Worm (Caenorhabditis elegans) whole organism, L2 larva: ENCODE results near the gene gnrr-2.

ENCODE experiments used
- C34F6.9 ChIP-seq: fragments of 150-350 bp; optimal IDR thresholded peaks from 2 replicates; lab custom pipeline; 2014; ENCODE audit warnings: missing biosample characterization, missing genetic modification characterization
- F13H6.1 ChIP-seq: sonication (generic microtip); optimal IDR thresholded peaks from 2 replicates; lab custom pipeline; 2016; ENCODE audit warnings: missing genetic modification characterization, missing compliant biosample characterization
- R02D3.7 ChIP-seq: fragments of 150-350 bp; optimal IDR thresholded peaks from 2 replicates; lab custom pipeline; 2014; ENCODE audit warnings: missing biosample characterization, missing genetic modification characterization
- Y55F3AM.14 ChIP-seq: fragments of 200-800 bp; sonication (Bioruptor generic); optimal IDR thresholded peaks from 2 replicates; lab custom pipeline; 2018; ENCODE audit warnings: mild to moderate bottlenecking, missing genetic modification characterization, missing compliant biosample characterization
- ZK546.5 ChIP-seq: sonication (generic microtip); optimal IDR thresholded peaks from 2 replicates; lab custom pipeline; 2017; ENCODE audit warnings: missing biosample characterization, missing genetic modification characterization
- alr-1 ChIP-seq: fragments of 150-350 bp; optimal IDR thresholded peaks from 2 replicates; lab custom pipeline; 2014; ENCODE audit warnings: missing biosample characterization, missing genetic modification characterization
- blmp-1 ChIP-seq: sonication (generic microtip); optimal IDR thresholded peaks from 2 replicates; lab custom pipeline; 2017; ENCODE audit warnings: missing genetic modification characterization, mild to moderate bottlenecking, missing compliant biosample characterization, antibody characterized with exemption, moderate library complexity; ENCODE audit not compliant: insufficient read depth
- crh-2 ChIP-seq: sonication (generic microtip); optimal IDR thresholded peaks from 2 replicates; lab custom pipeline; 2017; ENCODE audit warnings: missing biosample characterization, missing genetic modification characterization
- elt-3 ChIP-seq: sonication (generic microtip); optimal IDR thresholded peaks from 2 replicates; lab custom pipeline; 2017; ENCODE audit warnings: missing biosample characterization, missing genetic modification characterization
- gmeb-1 ChIP-seq: fragments of 150-350 bp; optimal IDR thresholded peaks from 2 replicates; lab custom pipeline; 2014; ENCODE audit warnings: missing biosample characterization, missing genetic modification characterization
- lin-11 ChIP-seq: fragments of 150-350 bp; sonication (generic microtip); optimal IDR thresholded peaks from 2 replicates; lab custom pipeline; 2014; ENCODE audit warnings: missing biosample characterization, missing genetic modification characterization, inconsistent platforms, mixed read lengths
- lin-13 ChIP-seq: fragments of 150-350 bp; optimal IDR thresholded peaks from 2 replicates; lab custom pipeline; 2014; ENCODE audit warnings: missing biosample characterization, missing genetic modification reagents, missing genetic modification characterization
- lin-39 ChIP-seq: fragments of 150-350 bp; optimal IDR thresholded peaks from 2 replicates; lab custom pipeline; 2014; ENCODE audit warnings: missing biosample characterization, missing genetic modification reagents, missing genetic modification characterization
- lsy-2 ChIP-seq, 2 experiments: fragments of 150-350 bp in 1 of 2; sonication (generic microtip) in 1 of 2; optimal IDR thresholded peaks; 2 replicates each; lab custom pipeline; 2014 to 2017; ENCODE audit warnings: missing biosample characterization in 2 of 2, missing genetic modification characterization in 2 of 2
- mab-5 ChIP-seq: fragments of 150-350 bp; optimal IDR thresholded peaks from 2 replicates; lab custom pipeline; 2014; ENCODE audit warnings: missing biosample characterization, missing genetic modification characterization
- mdl-1 ChIP-seq, 2 experiments: fragments of 150-350 bp in 1 of 2; sonication (generic microtip) in 1 of 2; optimal IDR thresholded peaks; 2 replicates each; lab custom pipeline; 2017; ENCODE audit warnings: missing biosample characterization in 2 of 2, missing genetic modification characterization in 2 of 2
- nhr-12 ChIP-seq: fragments of 150-350 bp; optimal IDR thresholded peaks from 2 replicates; lab custom pipeline; 2014; ENCODE audit warnings: missing biosample characterization, missing genetic modification characterization
- nhr-129 ChIP-seq: fragments of 150-350 bp; optimal IDR thresholded peaks from 2 replicates; lab custom pipeline; 2014; ENCODE audit warnings: missing biosample characterization, missing genetic modification characterization
- nhr-21 ChIP-seq: fragments of 150-350 bp; optimal IDR thresholded peaks from 2 replicates; lab custom pipeline; 2014; ENCODE audit warnings: missing biosample characterization, missing genetic modification characterization
- nhr-23 ChIP-seq: fragments of 150-350 bp; optimal IDR thresholded peaks from 2 replicates; lab custom pipeline; 2014; ENCODE audit warnings: missing biosample characterization, missing genetic modification reagents, missing genetic modification characterization
- nhr-6 ChIP-seq: fragments of 150-350 bp; optimal IDR thresholded peaks from 2 replicates; lab custom pipeline; 2014; ENCODE audit warnings: missing biosample characterization, missing genetic modification characterization
- nhr-77 ChIP-seq: fragments of 150-350 bp; optimal IDR thresholded peaks from 2 replicates; lab custom pipeline; 2014; ENCODE audit warnings: missing biosample characterization, missing genetic modification characterization
- peb-1 ChIP-seq: fragments of 150-350 bp; optimal IDR thresholded peaks from 2 replicates; lab custom pipeline; 2014; ENCODE audit warnings: missing biosample characterization, missing genetic modification characterization
- skn-1 ChIP-seq: sonication (generic microtip); optimal IDR thresholded peaks from 2 replicates; lab custom pipeline; 2017; ENCODE audit warnings: missing biosample characterization, missing genetic modification characterization
- sma-3 ChIP-seq: sonication (generic microtip); optimal IDR thresholded peaks from 2 replicates; lab custom pipeline; 2016; ENCODE audit warnings: missing genetic modification reagents, missing genetic modification characterization, missing compliant biosample characterization
- sma-9 ChIP-seq, 2 experiments: fragments of 150-350 bp in 1 of 2; sonication (generic microtip) in 1 of 2; optimal IDR thresholded peaks; 2 replicates each; lab custom pipeline; 2014 to 2016; ENCODE audit warnings: missing genetic modification characterization in 2 of 2, mild to moderate bottlenecking in 1 of 2, missing biosample characterization in 1 of 2, missing compliant biosample characterization in 1 of 2, missing genetic modification reagents in 1 of 2, moderate library complexity in 1 of 2
- unc-55 ChIP-seq: fragments of 150-350 bp; sonication (generic microtip); optimal IDR thresholded peaks from 3 replicates; lab custom pipeline; 2014; ENCODE audit warnings: missing biosample characterization, missing genetic modification reagents, missing genetic modification characterization
- unc-62 ChIP-seq: fragments of 150-350 bp; optimal IDR thresholded peaks from 2 replicates; lab custom pipeline; 2014; ENCODE audit warnings: missing biosample characterization, missing genetic modification reagents, missing genetic modification characterization
- zag-1 ChIP-seq: fragments of 150-350 bp; optimal IDR thresholded peaks from 2 replicates; lab custom pipeline; 2014; ENCODE audit warnings: missing biosample characterization, missing genetic modification characterization
- ztf-1 ChIP-seq: fragments of 200-800 bp; sonication (Bioruptor generic); conservative IDR thresholded peaks from 2 replicates; pipeline ENCODE4 v1.3.6; 2022; ENCODE audit warnings: missing genetic modification characterization, missing compliant biosample characterization
- ztf-11 ChIP-seq: sonication (generic microtip); optimal IDR thresholded peaks from 2 replicates; lab custom pipeline; 2017; ENCODE audit warnings: missing biosample characterization, missing genetic modification characterization
- ztf-4 ChIP-seq: fragments of 150-350 bp; optimal IDR thresholded peaks from 2 replicates; lab custom pipeline; 2014; ENCODE audit warnings: missing biosample characterization, missing genetic modification characterization

gnrr-2 gene

ce11 chrV:14417735-14418134, 8.9 kb downstream of the gnrr-2 start, which contains the start of the genes nxf-2 and set-31:
TSS of gene nxf-2 (minus strand) at chrV:14417835.
TSS of gene set-31 (plus strand) at chrV:14417903.
- TF ChIP-seq unc-55 (GFP tag; lab: Kevin White, UChicago) = no peak
- TF ChIP-seq lin-39 = no peak
- no peak for TF ChIP-seq ZK546.5 (tag; lab: Kevin White, UChicago)
- peak in 1 of 2 experiments; percentile 41 for TF ChIP-seq lsy-2 (tag; optimal IDR thresholded peaks at IDR 0.05; lab: Kevin White, UChicago)
- TF ChIP-seq alr-1 = no peak
- TF ChIP-seq, all 48 proteins: peak for 1

ce11 chrV:14419855-14420254, 11.0 kb downstream of the gnrr-2 start:
- TF ChIP-seq nhr-23 (tag; lab: Kevin White, UChicago) = no peak

- TF ChIP-seq lin-11 (tag; lab: Kevin White, UChicago) = no peak
- no peak for TF ChIP-seq lin-39
- TF ChIP-seq blmp-1 (tag; lab: Kevin White, UChicago) = no peak
- TF ChIP-seq mab-5 (tag; lab: Kevin White, UChicago) = no peak
- TF ChIP-seq nhr-21 (tag; lab: Kevin White, UChicago) = no peak
- no peak for TF ChIP-seq C34F6.9 (tag; lab: Kevin White, UChicago)
- no peak for TF ChIP-seq nhr-77 (tag; lab: Kevin White, UChicago)
- no peak for TF ChIP-seq lsy-2 (tag; optimal IDR thresholded peaks at IDR 0.05; lab: Kevin White, UChicago)
- no peak for TF ChIP-seq ztf-1 (GFP tag; lab: Robert Waterston, UW)
- TF ChIP-seq, all 48 proteins: peak for 0
Measured at ce11 chrV:14421325-14421724, 12.5 kb downstream of the gnrr-2 start, which contains the start of gene dhs-22. TSS of gene dhs-22 (minus strand) at chrV:14421440.

ce11 chrV:14422317-14422716, 13.4 kb downstream of the gnrr-2 start, which contains the start of gene pas-1:
TSS of gene pas-1 (minus strand) at chrV:14422618.
- no peak for TF ChIP-seq ztf-11 (tag; lab: Kevin White, UChicago)

- peak; percentile 30 for TF ChIP-seq sma-3 (GFP tag; lab: Kevin White, UChicago)
- peak; percentile 43 for TF ChIP-seq sma-9 (GFP tag; optimal IDR thresholded peaks at IDR 0.05; lab: Kevin White, UChicago)
- no peak for TF ChIP-seq sma-9 (tag; optimal IDR thresholded peaks at IDR 0.05; lab: Kevin White, UChicago)
- no peak for TF ChIP-seq ztf-4 (tag; lab: Kevin White, UChicago)
- no peak for TF ChIP-seq mab-5 (tag; lab: Kevin White, UChicago)
- peak; percentile 68 for TF ChIP-seq C34F6.9 (tag; lab: Kevin White, UChicago)
- peak; percentile 40 for TF ChIP-seq crh-2 (tag; lab: Kevin White, UChicago)
- TF ChIP-seq ztf-1 (GFP tag; lab: Robert Waterston, UW) = no peak
- peak; percentile 84 for TF ChIP-seq skn-1 (tag; lab: Kevin White, UChicago)
- no peak for TF ChIP-seq nhr-6 (tag; lab: Kevin White, UChicago)
- TF ChIP-seq F13H6.1 = peak; percentile 5
- no peak for TF ChIP-seq unc-62 (GFP tag; lab: Kevin White, UChicago)
- peak; percentile 59 for TF ChIP-seq nhr-129 (tag; lab: Kevin White, UChicago)
- no peak for TF ChIP-seq gmeb-1 (tag; lab: Kevin White, UChicago)
- no peak for TF ChIP-seq lin-13
- no peak for TF ChIP-seq nhr-12 (tag; lab: Kevin White, UChicago)
- TF ChIP-seq Y55F3AM.14 (GFP tag; lab: Kevin White, UChicago) = no peak
- no peak for TF ChIP-seq elt-3 (tag; lab: Kevin White, UChicago)
- peak in 1 of 2 experiments; percentile 44 for TF ChIP-seq lsy-2 (tag; optimal IDR thresholded peaks at IDR 0.05; lab: Kevin White, UChicago)
- peak; percentile 58 for TF ChIP-seq unc-55 (GFP tag; lab: Kevin White, UChicago)
- no peak for TF ChIP-seq R02D3.7
- no peak for TF ChIP-seq lin-11 (tag; lab: Kevin White, UChicago)
- no peak for TF ChIP-seq zag-1 (tag; lab: Kevin White, UChicago)
- no peak for TF ChIP-seq peb-1 (tag; lab: Kevin White, UChicago)
- TF ChIP-seq mdl-1 (tag; optimal IDR thresholded peaks at IDR 0.05; lab: Kevin White, UChicago) = no peak
Measured at ce11 chrV:14423268-14423667, 14.4 kb downstream of the gnrr-2 start, which contains the start of gene rpoa-12. TSS of gene rpoa-12 (minus strand) at chrV:14423304.
